Fruit fly (Drosophila melanogaster) whole organism, prepupa: ENCODE measurements around the gene Eaat2.

Source experiments
- Blimp-1 ChIP-seq: fragments of 200-800 bp; sonication (Bioruptor generic); optimal IDR thresholded peaks from 3 replicates; lab custom pipeline; 2017; ENCODE audit warnings: missing biosample characterization, missing genetic modification characterization, mild to moderate bottlenecking, moderate library complexity, missing genetic modification reagents
- CG10631 ChIP-seq: fragments of 200-800 bp; sonication (Bioruptor generic); optimal IDR thresholded peaks from 2 replicates; lab custom pipeline; 2016; ENCODE audit warnings: missing biosample characterization, missing genetic modification characterization
- CG10669 ChIP-seq: fragments of 200-800 bp; sonication (Bioruptor generic); optimal IDR thresholded peaks from 3 replicates; lab custom pipeline; 2018; ENCODE audit warnings: missing biosample characterization, mild to moderate bottlenecking, missing genetic modification characterization, moderate library complexity
- CG11294 ChIP-seq: fragments of 200-800 bp; sonication (Bioruptor generic); IDR thresholded peaks from 2 replicates; pipeline ENCODE4 v1.3.6; 2022; ENCODE audit warnings: missing biosample characterization, missing genetic modification characterization
- CG11762 ChIP-seq: fragments of 200-800 bp; sonication (Bioruptor generic); optimal IDR thresholded peaks from 3 replicates; lab custom pipeline; 2016; ENCODE audit warnings: missing biosample characterization, missing genetic modification characterization; ENCODE audit not compliant: insufficient read depth
- CG11902 ChIP-seq: fragments of 200-800 bp; sonication (Bioruptor generic); optimal IDR thresholded peaks from 3 replicates; lab custom pipeline; 2016; ENCODE audit warnings: missing biosample characterization, missing genetic modification characterization
- CG15336 ChIP-seq: fragments of 200-800 bp; sonication (Bioruptor generic); IDR thresholded peaks from 2 replicates; pipeline ENCODE4 v1.3.6; 2022; ENCODE audit warnings: missing biosample characterization, missing genetic modification characterization
- CG16779 ChIP-seq: fragments of 200-800 bp; sonication (Bioruptor generic); optimal IDR thresholded peaks from 3 replicates; lab custom pipeline; 2017; ENCODE audit warnings: missing biosample characterization, mild to moderate bottlenecking, missing genetic modification characterization
- CG31627 ChIP-seq: fragments of 200-800 bp; sonication (Bioruptor generic); optimal IDR thresholded peaks from 3 replicates; lab custom pipeline; 2016; ENCODE audit warnings: missing biosample characterization, missing genetic modification characterization
- CG3919 ChIP-seq: fragments of 200-800 bp; sonication (Bioruptor generic); optimal IDR thresholded peaks from 3 replicates; lab custom pipeline; 2016; ENCODE audit warnings: missing biosample characterization, missing genetic modification characterization
- CG4318 ChIP-seq: fragments of 200-800 bp; sonication (Bioruptor generic); optimal IDR thresholded peaks from 3 replicates; lab custom pipeline; 2017; ENCODE audit warnings: missing biosample characterization, mild to moderate bottlenecking, missing genetic modification characterization
- CG6163 ChIP-seq: fragments of 200-800 bp; sonication (Bioruptor generic); IDR thresholded peaks from 3 replicates; pipeline ENCODE4 v1.3.6; 2022; ENCODE audit warnings: missing biosample characterization, missing genetic modification characterization
- CG6792 ChIP-seq: fragments of 200-800 bp; sonication (Bioruptor generic); optimal IDR thresholded peaks from 3 replicates; lab custom pipeline; 2016; ENCODE audit warnings: missing biosample characterization, missing genetic modification characterization
- CG6808 ChIP-seq: fragments of 200-800 bp; sonication (Bioruptor generic); optimal IDR thresholded peaks from 3 replicates; lab custom pipeline; 2017; ENCODE audit warnings: missing biosample characterization, missing genetic modification characterization, mild to moderate bottlenecking, moderate library complexity, missing genetic modification reagents
- CG7368 ChIP-seq: fragments of 200-800 bp; sonication (Bioruptor generic); optimal IDR thresholded peaks from 3 replicates; lab custom pipeline; 2016; ENCODE audit warnings: missing biosample characterization, missing genetic modification characterization
- CG8319 ChIP-seq: fragments of 200-800 bp; sonication (Bioruptor generic); optimal IDR thresholded peaks from 3 replicates; lab custom pipeline; 2016; ENCODE audit warnings: missing biosample characterization, missing genetic modification characterization
- CG8632 ChIP-seq: fragments of 200-800 bp; sonication (Bioruptor generic); optimal IDR thresholded peaks from 3 replicates; lab custom pipeline; 2016; ENCODE audit warnings: missing biosample characterization, missing genetic modification characterization
- Eip75B ChIP-seq: fragments of 200-800 bp; sonication (Bioruptor generic); optimal IDR thresholded peaks from 3 replicates; lab custom pipeline; 2016; ENCODE audit warnings: missing biosample characterization, missing genetic modification characterization
- Eip78C ChIP-seq: fragments of 200-800 bp; sonication (Bioruptor generic); peaks from one replicate; lab custom pipeline; 2016; ENCODE audit warnings: missing biosample characterization, missing genetic modification characterization
- Eip93F ChIP-seq: fragments of 200-800 bp; sonication (Bioruptor generic); optimal IDR thresholded peaks from 2 replicates; lab custom pipeline; 2016; ENCODE audit warnings: missing biosample characterization, mild to moderate bottlenecking, missing genetic modification characterization
- Ets21C ChIP-seq: fragments of 200-800 bp; sonication (Bioruptor generic); optimal IDR thresholded peaks from 3 replicates; lab custom pipeline; 2016; ENCODE audit warnings: missing biosample characterization, missing genetic modification characterization
- Ets96B ChIP-seq: fragments of 200-800 bp; optimal IDR thresholded peaks from 2 replicates; lab custom pipeline; 2019; ENCODE audit warnings: missing biosample characterization, mild to moderate bottlenecking, missing genetic modification characterization, moderate library complexity
- Gug ChIP-seq: fragments of 200-800 bp; sonication (Bioruptor generic); IDR thresholded peaks from 2 replicates; pipeline ENCODE4 v1.3.6; 2022; ENCODE audit warnings: missing biosample characterization, missing genetic modification characterization
- Hr38 ChIP-seq: sonication (Bioruptor generic); optimal IDR thresholded peaks from 2 replicates; lab custom pipeline; 2016; ENCODE audit warnings: missing biosample characterization, missing genetic modification characterization
- Hr4 ChIP-seq: fragments of 200-800 bp; sonication (Bioruptor generic); optimal IDR thresholded peaks from 3 replicates; lab custom pipeline; 2016; ENCODE audit warnings: missing biosample characterization, missing genetic modification characterization
- Met ChIP-seq: fragments of 200-800 bp; sonication (Bioruptor generic); optimal IDR thresholded peaks from 3 replicates; lab custom pipeline; 2016; ENCODE audit warnings: missing biosample characterization, missing genetic modification characterization
- Sox102F ChIP-seq: fragments of 200-800 bp; sonication (Bioruptor generic); optimal IDR thresholded peaks from 2 replicates; lab custom pipeline; 2016; ENCODE audit warnings: missing biosample characterization, mild to moderate bottlenecking, missing genetic modification characterization
- Sox14 ChIP-seq: fragments of 200-800 bp; sonication (Bioruptor generic); optimal IDR thresholded peaks from 3 replicates; lab custom pipeline; 2016; ENCODE audit warnings: missing biosample characterization, missing genetic modification characterization
- Sox15 ChIP-seq: fragments of 200-800 bp; sonication (Bioruptor generic); optimal IDR thresholded peaks from 3 replicates; lab custom pipeline; 2016; ENCODE audit warnings: missing biosample characterization, missing genetic modification characterization
- acj6 ChIP-seq: fragments of 200-800 bp; sonication (Bioruptor generic); optimal IDR thresholded peaks from 3 replicates; lab custom pipeline; 2016; ENCODE audit warnings: missing biosample characterization, missing genetic modification characterization
- cyc ChIP-seq: fragments of 200-800 bp; sonication (Bioruptor generic); optimal IDR thresholded peaks from 3 replicates; lab custom pipeline; 2016; ENCODE audit warnings: missing biosample characterization, missing genetic modification characterization
- dac ChIP-seq: fragments of 200-800 bp; sonication (Bioruptor generic); optimal IDR thresholded peaks from 2 replicates; lab custom pipeline; 2017; ENCODE audit warnings: missing biosample characterization, mild to moderate bottlenecking, missing genetic modification characterization
- fd85E ChIP-seq: fragments of 200-800 bp; sonication (Bioruptor generic); optimal IDR thresholded peaks from 3 replicates; lab custom pipeline; 2016; ENCODE audit warnings: missing biosample characterization, missing genetic modification characterization
- fkh ChIP-seq: fragments of 200-800 bp; sonication (Bioruptor generic); optimal IDR thresholded peaks from 3 replicates; lab custom pipeline; 2017; ENCODE audit warnings: missing biosample characterization, mild to moderate bottlenecking, missing genetic modification characterization, moderate library complexity
- net ChIP-seq: fragments of 200-800 bp; sonication (Bioruptor generic); optimal IDR thresholded peaks from 3 replicates; lab custom pipeline; 2016; ENCODE audit warnings: missing biosample characterization, missing genetic modification characterization
- pdm3 ChIP-seq: fragments of 200-800 bp; sonication (Bioruptor generic); optimal IDR thresholded peaks from 3 replicates; lab custom pipeline; 2016; ENCODE audit warnings: missing biosample characterization, missing genetic modification characterization
- spab ChIP-seq: fragments of 200-800 bp; sonication (Bioruptor generic); optimal IDR thresholded peaks from 2 replicates; lab custom pipeline; 2017; ENCODE audit warnings: missing biosample characterization, mild to moderate bottlenecking, missing genetic modification characterization, missing genetic modification reagents
- ss ChIP-seq, 2 experiments: fragments of 200-800 bp; sonication (Bioruptor generic); optimal IDR thresholded peaks; 2 replicates in 1 of 2; 3 replicates in 1 of 2; lab custom pipeline; 2017 to 2018; ENCODE audit warnings: mild to moderate bottlenecking in 2 of 2, missing biosample characterization in 2 of 2, missing genetic modification characterization in 2 of 2, moderate library complexity in 1 of 2
- svp ChIP-seq: fragments of 200-800 bp; sonication (Bioruptor generic); peaks from one replicate; lab custom pipeline; 2016; ENCODE audit warnings: missing biosample characterization, missing genetic modification characterization

Eaat2 gene

dm6 chr2L:780851-781250 lies 36.7 kb upstream of the Eaat2 start:
- no peak for TF ChIP-seq Hr38 (GFP tag; lab: Kevin White, UChicago)
- no peak for TF ChIP-seq CG11762 (GFP tag; lab: Kevin White, UChicago)
- TF ChIP-seq Met: no peak
- no peak for TF ChIP-seq CG11294
- no peak for TF ChIP-seq Ets21C (GFP tag; lab: Kevin White, UChicago)
- no peak for TF ChIP-seq dac (GFP tag; lab: Kevin White, UChicago)
- TF ChIP-seq Sox15 (GFP tag; lab: Kevin White, UChicago): no peak

dm6 chr2L:780182-780581 lies 36.0 kb upstream of the Eaat2 start, which contains the start of gene Gr21a:
Gr21a (plus strand) TSS chr2L:780482.
- TF ChIP-seq Eip75B (GFP tag; lab: Kevin White, UChicago) (no peak), cyc (GFP tag; lab: Kevin White, UChicago) (no peak), fkh (no peak), dac (GFP tag; lab: Kevin White, UChicago) (no peak), CG8319 (GFP tag; lab: Kevin White, UChicago) (no peak), Sox14 (GFP tag; lab: Kevin White, UChicago) (no peak), Hr4 (GFP tag; lab: Kevin White, UChicago) (no peak), CG6808 (GFP tag; lab: Kevin White, UChicago) (no peak), ss (GFP tag; optimal IDR thresholded peaks at IDR 0.05; lab: Kevin White, UChicago) (no peak), Eip78C (GFP tag; lab: Kevin White, UChicago) (no peak), Blimp-1 (GFP tag; lab: Kevin White, UChicago) (no peak), CG16779 (tag; lab: Kevin White, UChicago) (no peak), Ets96B (tag; lab: Kevin White, UChicago) (no peak)

- TF ChIP-seq Ets21C (GFP tag; lab: Kevin White, UChicago): no peak
- TF ChIP-seq dac (GFP tag; lab: Kevin White, UChicago): no peak
- no peak for TF ChIP-seq CG11902 (GFP tag; lab: Kevin White, UChicago)
- TF ChIP-seq pdm3 (GFP tag; lab: Kevin White, UChicago): no peak
- no peak for TF ChIP-seq Eip75B (GFP tag; lab: Kevin White, UChicago)
- no peak for TF ChIP-seq CG10669 (GFP tag; lab: Kevin White, UChicago)
- TF ChIP-seq net (GFP tag; lab: Kevin White, UChicago): no peak
- no peak for TF ChIP-seq acj6 (GFP tag; lab: Kevin White, UChicago)
- no peak for TF ChIP-seq Blimp-1 (GFP tag; lab: Kevin White, UChicago)
- no peak for TF ChIP-seq Gug
- TF ChIP-seq CG15336: no peak
- TF ChIP-seq spab (GFP tag; lab: Kevin White, UChicago): no peak
- no peak for TF ChIP-seq CG10631 (GFP tag; lab: Kevin White, UChicago)
- no peak for TF ChIP-seq CG8632 (GFP tag; lab: Kevin White, UChicago)
Observed at dm6 chr2L:779123-779584, 35.0 kb upstream of the Eaat2 start, which contains the start of gene CG13947. CG13947 (plus strand) TSS chr2L:779173.

- TF ChIP-seq pdm3 (GFP tag; lab: Kevin White, UChicago) (no peak), fkh (peak; percentile 3)
- TF ChIP-seq, all 60 proteins: peak for 1
Observed at dm6 chr2L:776236-776635, 32.0 kb upstream of the Eaat2 start, which contains the start of gene CG13946. CG13946 (plus strand) TSS chr2L:776536.

- no peak for TF ChIP-seq Ets21C (GFP tag; lab: Kevin White, UChicago)
- peak; percentile 7 for TF ChIP-seq fkh
- TF ChIP-seq, all 60 proteins: peak for 1
Observed at dm6 chr2L:773247-773646, 29.1 kb upstream of the Eaat2 start, which contains the start of gene CG12506. CG12506 (plus strand) TSS chr2L:773547.

dm6 chr2L:750299-750698 lies 6.1 kb upstream of the Eaat2 start:
- TF ChIP-seq Sox102F (no peak), CG4318 (GFP tag; lab: Kevin White, UChicago) (no peak), fkh (no peak), Eip93F (no peak), CG7368 (GFP tag; lab: Kevin White, UChicago) (no peak), CG8319 (GFP tag; lab: Kevin White, UChicago) (no peak), CG31627 (GFP tag; lab: Kevin White, UChicago) (no peak), ss (GFP tag; optimal IDR thresholded peaks at IDR 0.05; lab: Kevin White, UChicago) (no peak), CG6163 (GFP tag; lab: Robert Waterston, UW) (no peak), Eip75B (GFP tag; lab: Kevin White, UChicago) (no peak), Ets21C (GFP tag; lab: Kevin White, UChicago) (no peak), CG3919 (GFP tag; lab: Kevin White, UChicago) (no peak), Met (no peak), CG11294 (no peak), fd85E (GFP tag; lab: Kevin White, UChicago) (no peak), svp (GFP tag; lab: Kevin White, UChicago) (no peak), CG6792 (no peak)
